Worm (Caenorhabditis elegans) whole organism, late embryonic: Measurements from ENCODE around the gene hnd-1.

Source experiments
- Y22D7AL.16 ChIP-seq: sonication (generic microtip); optimal IDR thresholded peaks from 2 replicates; lab custom pipeline; 2016; ENCODE audit warnings: missing genetic modification characterization, missing compliant biosample characterization
- ceh-45 ChIP-seq: fragments of 200-800 bp; sonication (Bioruptor generic); IDR thresholded peaks from 2 replicates; pipeline ENCODE4 v1.3.6; 2022; ENCODE audit warnings: missing genetic modification reagents, missing genetic modification characterization, missing compliant biosample characterization
- ceh-6 ChIP-seq: fragments of 200-800 bp; sonication (Bioruptor generic); optimal IDR thresholded peaks from 2 replicates; lab custom pipeline; 2018; ENCODE audit warnings: mild to moderate bottlenecking, missing genetic modification characterization, missing compliant biosample characterization
- hlh-8 ChIP-seq: sonication (generic microtip); optimal IDR thresholded peaks from 2 replicates; lab custom pipeline; 2016; ENCODE audit warnings: missing genotype, missing genetic modification characterization, missing compliant biosample characterization
- ref-2 ChIP-seq: sonication (generic microtip); optimal IDR thresholded peaks from 2 replicates; lab custom pipeline; 2016; ENCODE audit warnings: missing genetic modification characterization, missing compliant biosample characterization
- unc-42 ChIP-seq: sonication (generic microtip); optimal IDR thresholded peaks from 2 replicates; lab custom pipeline; 2016; ENCODE audit warnings: missing genotype, missing genetic modification characterization, missing compliant biosample characterization
- unc-86 ChIP-seq: sonication (generic microtip); optimal IDR thresholded peaks from 2 replicates; lab custom pipeline; 2016; ENCODE audit warnings: missing genetic modification characterization, missing compliant biosample characterization

- TF ChIP-seq ceh-6 (no peak), Y22D7AL.16 (no peak), hlh-8 (tag; lab: Kevin White, UChicago) (no peak), unc-42 (tag; lab: Kevin White, UChicago) (no peak), unc-86 (tag; lab: Kevin White, UChicago) (no peak), ref-2 (no peak), ceh-45 (0 out of 2 replicates have a peak, but pooled peaks have one; percentile 14)
Observed at ce11 chrX:11711437-11712080, 27.2 kb downstream of the hnd-1 start.
